Fruit fly (Drosophila melanogaster): Measurements from ENCODE around the gene CG46316.

The CG46316 gene

dm6 chr3R:24766684-24767083 is 54.1 kb downstream of the CG46316 start:
- TF ChIP-seq noc (tag; optimal IDR thresholded peaks at IDR 0.05): no peak
